Worm (Caenorhabditis elegans): ENCODE measurements around the gene F41H10.2.
A peak's percentile ranks its signal among the peaks of the same experiment; 100 is the strongest.

Gene F41H10.2

DNA sequence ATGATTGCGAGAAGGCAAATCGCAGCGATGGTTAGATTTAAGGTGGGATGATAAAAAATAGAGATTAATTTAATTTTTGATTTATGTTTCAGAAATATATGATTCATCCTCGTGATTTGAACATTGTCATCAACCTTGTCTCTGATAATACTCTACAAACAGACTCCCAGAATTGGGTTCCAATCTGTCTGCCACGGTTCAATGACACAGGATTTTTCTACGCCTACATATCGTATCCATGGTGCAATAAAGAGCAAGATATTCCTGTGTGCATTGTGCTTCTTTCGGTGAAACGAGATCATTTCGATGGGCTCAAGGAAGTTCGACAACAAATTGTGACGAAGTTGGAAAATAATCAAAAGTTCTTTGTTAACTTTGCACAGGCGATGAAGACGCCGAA lies 13.5 kb upstream of the F41H10.2 start:
- no peak for TF ChIP-seq che-1 (tag; optimal IDR thresholded peaks at IDR 0.05)
- no peak for TF ChIP-seq hlh-8 (tag; optimal IDR thresholded peaks at IDR 0.05)
- TF ChIP-seq lim-6 (tag; optimal IDR thresholded peaks at IDR 0.05) = no peak
- TF ChIP-seq unc-3 (GFP tag; conservative IDR thresholded peaks at IDR 0.05) = no peak
- no peak for TF ChIP-seq unc-3 (tag; optimal IDR thresholded peaks at IDR 0.05)
- no peak for TF ChIP-seq elt-2 (tag; optimal IDR thresholded peaks at IDR 0.05)
- no peak for TF ChIP-seq gmeb-2 (tag; optimal IDR thresholded peaks at IDR 0.05)
- no peak for TF ChIP-seq C08G9.2 (tag; optimal IDR thresholded peaks at IDR 0.05)
- TF ChIP-seq fkh-6 (tag; optimal IDR thresholded peaks at IDR 0.05) = no peak
- no peak for TF ChIP-seq F13H6.1 (tag; optimal IDR thresholded peaks at IDR 0.05)
- no peak for TF ChIP-seq ceh-31 (tag; optimal IDR thresholded peaks at IDR 0.05)
- TF ChIP-seq C38D4.7 (GFP tag; optimal IDR thresholded peaks at IDR 0.05) = no peak
- no peak for TF ChIP-seq nhr-11 (tag; optimal IDR thresholded peaks at IDR 0.05)

DNA sequence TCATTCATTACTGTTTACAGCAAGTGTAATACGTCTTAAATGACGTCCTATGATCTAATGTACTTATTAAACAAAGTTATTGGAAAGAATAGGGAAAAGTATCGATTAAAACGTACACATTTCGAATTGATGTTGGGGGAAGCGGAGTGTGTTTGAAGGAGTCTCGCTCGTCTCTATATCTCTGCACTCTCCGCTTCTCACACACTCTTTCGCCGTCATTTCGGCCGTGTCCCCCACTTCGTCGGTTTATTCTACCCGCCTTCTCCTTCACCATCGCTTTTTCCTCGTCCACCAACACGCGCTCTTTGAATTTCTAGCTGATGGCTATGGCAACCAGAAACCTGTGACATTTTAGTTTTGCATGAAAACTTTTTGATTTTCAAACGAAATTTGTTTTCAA lies 12.6 kb upstream of the F41H10.2 start:
- TF ChIP-seq ceh-31 (tag; optimal IDR thresholded peaks at IDR 0.05) = peak; percentile 41
- TF ChIP-seq nfya-1 (tag; optimal IDR thresholded peaks at IDR 0.05) = peak; percentile 47
- TF ChIP-seq mec-3 (tag; optimal IDR thresholded peaks at IDR 0.05; ENCODE audit: borderline replicate concordance) = no peak
- TF ChIP-seq C08G9.2 (tag; optimal IDR thresholded peaks at IDR 0.05) = no peak
- TF ChIP-seq ceh-18 (tag; optimal IDR thresholded peaks at IDR 0.05) = no peak
- peak; percentile 66 for TF ChIP-seq ceh-48 (tag; optimal IDR thresholded peaks at IDR 0.05)
- TF ChIP-seq F13H6.1 (tag; optimal IDR thresholded peaks at IDR 0.05) = no peak
- TF ChIP-seq ceh-6 (GFP tag; optimal IDR thresholded peaks at IDR 0.05) = no peak
- TF ChIP-seq unc-3 (GFP tag; conservative IDR thresholded peaks at IDR 0.05) = no peak
- no peak for TF ChIP-seq unc-3 (tag; optimal IDR thresholded peaks at IDR 0.05)
- TF ChIP-seq K09A11.1 (tag; optimal IDR thresholded peaks at IDR 0.05; ENCODE audit: insufficient read depth) = no peak
- no peak for TF ChIP-seq zip-5 (tag; optimal IDR thresholded peaks at IDR 0.05)
- peak; percentile 4 for TF ChIP-seq unc-42 (tag; optimal IDR thresholded peaks at IDR 0.05)
- TF ChIP-seq ttx-3 (tag; optimal IDR thresholded peaks at IDR 0.05) = no peak
- TF ChIP-seq ceh-34 (tag; optimal IDR thresholded peaks at IDR 0.05) = peak; percentile 58
- peak; percentile 16 for TF ChIP-seq rnt-1 (tag; optimal IDR thresholded peaks at IDR 0.05)
- TF ChIP-seq tbx-2 (tag; optimal IDR thresholded peaks at IDR 0.05) = peak; percentile 16
- TF ChIP-seq pag-3 (tag; optimal IDR thresholded peaks at IDR 0.05; ENCODE audit: borderline replicate concordance) = no peak
- no peak for TF ChIP-seq ama-1 (optimal IDR thresholded peaks at IDR 0.05)
- TF ChIP-seq hlh-30 (tag; optimal IDR thresholded peaks at IDR 0.05; ENCODE audit: insufficient read depth) = no peak
- no peak for TF ChIP-seq tbx-7 (tag; optimal IDR thresholded peaks at IDR 0.05)
- no peak for TF ChIP-seq unc-86 (tag; optimal IDR thresholded peaks at IDR 0.05)
- TF ChIP-seq hlh-8 (tag; optimal IDR thresholded peaks at IDR 0.05) = no peak
- peak; percentile 13 for TF ChIP-seq syd-9 (tag; optimal IDR thresholded peaks at IDR 0.05)
- TF ChIP-seq ceh-24 (tag; optimal IDR thresholded peaks at IDR 0.05) = no peak

DNA sequence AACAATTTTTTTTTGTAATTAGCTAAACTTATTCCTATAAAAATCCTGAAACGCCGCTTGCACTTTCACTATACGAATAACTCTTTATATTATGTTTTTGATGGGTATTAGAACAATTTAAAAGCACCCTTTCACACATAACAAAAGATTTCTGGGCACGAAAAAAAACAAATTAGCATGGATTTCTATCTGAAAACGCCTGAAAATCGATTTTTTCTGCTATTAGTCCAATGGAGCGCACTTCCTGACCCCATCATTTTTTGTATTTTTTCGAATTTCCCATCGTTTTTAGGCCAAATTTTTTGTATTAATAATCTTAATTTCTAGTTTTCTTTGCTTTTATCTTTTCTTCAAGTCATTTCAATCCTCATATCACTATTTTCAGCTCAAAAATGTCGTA lies 12.0 kb upstream of the F41H10.2 start, which contains the start of gene F41H10.3:
Gene F41H10.3, plus strand, starts transcription at position 388 of the 400 bp plus-strand sequence.
- TF ChIP-seq ceh-48 (tag; optimal IDR thresholded peaks at IDR 0.05) (peak; percentile 18), eyg-1 (tag; optimal IDR thresholded peaks at IDR 0.05) (no peak)

DNA sequence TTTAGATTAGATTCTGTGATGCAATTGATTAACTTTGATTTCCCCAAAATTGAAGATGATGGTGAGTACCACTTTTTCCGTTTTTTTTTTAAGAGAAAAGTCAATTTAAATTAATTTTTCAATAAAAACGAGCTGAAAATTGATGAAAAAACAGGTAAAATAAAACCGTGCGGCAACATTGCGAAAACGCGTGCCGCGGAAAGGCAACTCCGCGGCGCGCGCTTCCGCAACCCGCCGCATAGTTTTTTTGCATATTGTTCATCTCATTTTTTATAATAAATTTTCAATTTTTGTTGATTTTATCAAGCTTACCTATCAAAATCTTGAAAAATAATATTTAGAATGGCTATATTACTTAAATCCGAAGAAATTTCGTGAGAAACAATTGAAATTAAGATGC lies 10.5 kb upstream of the F41H10.2 start:
- TF ChIP-seq K02D7.2 (tag; optimal IDR thresholded peaks at IDR 0.05) (peak; percentile 25), ceh-6 (GFP tag; optimal IDR thresholded peaks at IDR 0.05) (no peak), nhr-232 (tag; optimal IDR thresholded peaks at IDR 0.05) (peak; percentile 18), hlh-13 (GFP tag; optimal IDR thresholded peaks at IDR 0.05) (no peak), pax-1 (tag; optimal IDR thresholded peaks at IDR 0.05) (no peak), pros-1 (tag; optimal IDR thresholded peaks at IDR 0.05) (no peak), dmd-4 (tag; optimal IDR thresholded peaks at IDR 0.05; ENCODE audit: borderline replicate concordance) (no peak), pha-2 (tag; optimal IDR thresholded peaks at IDR 0.05) (peak; percentile 41), tbx-2 (tag; optimal IDR thresholded peaks at IDR 0.05) (peak; percentile 50), dve-1 (tag; optimal IDR thresholded peaks at IDR 0.05) (no peak), mec-3 (tag; optimal IDR thresholded peaks at IDR 0.05; ENCODE audit: borderline replicate concordance) (no peak), ceh-31 (tag; optimal IDR thresholded peaks at IDR 0.05) (peak; percentile 47), sox-2 (GFP tag; IDR thresholded peaks at IDR 0.05) (no peak), ttx-3 (tag; optimal IDR thresholded peaks at IDR 0.05) (peak; percentile 72), lin-11 (tag; optimal IDR thresholded peaks at IDR 0.05) (no peak), ahr-1 (tag; optimal IDR thresholded peaks at IDR 0.05) (no peak), odd-2 (tag; optimal IDR thresholded peaks at IDR 0.05) (no peak), zip-5 (tag; optimal IDR thresholded peaks at IDR 0.05) (peak; percentile 52), ceh-30 (tag; optimal IDR thresholded peaks at IDR 0.05) (no peak), Y22D7AL.16 (tag; optimal IDR thresholded peaks at IDR 0.05) (no peak), nhr-11 (tag; optimal IDR thresholded peaks at IDR 0.05) (no peak), unc-3 (GFP tag; conservative IDR thresholded peaks at IDR 0.05) (no peak), unc-3 (tag; optimal IDR thresholded peaks at IDR 0.05) (peak; percentile 22)

All from whole organism, late embryonic.